Worm (Caenorhabditis elegans): ENCODE data around the gene ver-1.

Gene ver-1

DNA sequence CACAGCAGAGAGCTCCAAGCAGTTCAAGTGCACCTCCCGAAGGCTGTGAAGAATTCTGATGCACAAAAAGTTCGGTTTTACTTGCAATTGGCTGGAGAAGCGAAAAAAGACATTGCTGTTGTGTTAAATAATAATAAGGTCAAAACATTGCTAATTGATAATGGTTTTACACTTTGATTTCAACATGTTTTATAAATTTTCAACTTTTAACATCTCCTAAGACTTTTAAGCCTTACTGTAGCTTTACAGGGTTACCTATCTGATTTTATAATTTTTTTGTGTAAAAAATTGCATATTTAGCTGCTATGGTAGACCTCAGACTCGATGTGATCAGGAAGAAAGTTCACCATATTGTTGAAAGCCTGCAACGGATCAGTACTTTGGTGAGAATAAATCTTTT is 22.4 kb upstream of the ver-1 start, which contains the start of gene pals-25:
TSS of gene pals-25 (plus strand) at position 301 of the 400 bp plus-strand sequence.
- TF ChIP-seq lsy-12 (tag; optimal IDR thresholded peaks at IDR 0.05) = no peak
- TF ChIP-seq nhr-237 (tag; optimal IDR thresholded peaks at IDR 0.05) = no peak
- TF ChIP-seq hmg-11 (tag; optimal IDR thresholded peaks at IDR 0.05) = no peak
- no peak for TF ChIP-seq sea-2 (GFP tag; optimal IDR thresholded peaks at IDR 0.05)
- no peak for TF ChIP-seq elt-1 (tag; optimal IDR thresholded peaks at IDR 0.05)
- no peak for TF ChIP-seq nhr-43 (tag; optimal IDR thresholded peaks at IDR 0.05; ENCODE audit: poor library complexity, severe bottlenecking)
- TF ChIP-seq nhr-76 (tag; optimal IDR thresholded peaks at IDR 0.05) = no peak
- TF ChIP-seq unc-39 (tag; optimal IDR thresholded peaks at IDR 0.05) = no peak
- no peak for TF ChIP-seq nfya-1 (tag; optimal IDR thresholded peaks at IDR 0.05; ENCODE audit: insufficient read depth)
- no peak for TF ChIP-seq nhr-77 (tag; optimal IDR thresholded peaks at IDR 0.05)
- TF ChIP-seq fos-1 (tag; optimal IDR thresholded peaks at IDR 0.05) = no peak
- no peak for TF ChIP-seq lin-15B (tag; optimal IDR thresholded peaks at IDR 0.05)
- TF ChIP-seq skn-1 (tag; optimal IDR thresholded peaks at IDR 0.05) = no peak
- TF ChIP-seq aly-2 (tag; optimal IDR thresholded peaks at IDR 0.05) = no peak
- TF ChIP-seq R02D3.7 (tag; optimal IDR thresholded peaks at IDR 0.05) = no peak
- TF ChIP-seq ceh-9 (tag; optimal IDR thresholded peaks at IDR 0.05) = no peak
- TF ChIP-seq zag-1 (tag; optimal IDR thresholded peaks at IDR 0.05) = no peak

DNA sequence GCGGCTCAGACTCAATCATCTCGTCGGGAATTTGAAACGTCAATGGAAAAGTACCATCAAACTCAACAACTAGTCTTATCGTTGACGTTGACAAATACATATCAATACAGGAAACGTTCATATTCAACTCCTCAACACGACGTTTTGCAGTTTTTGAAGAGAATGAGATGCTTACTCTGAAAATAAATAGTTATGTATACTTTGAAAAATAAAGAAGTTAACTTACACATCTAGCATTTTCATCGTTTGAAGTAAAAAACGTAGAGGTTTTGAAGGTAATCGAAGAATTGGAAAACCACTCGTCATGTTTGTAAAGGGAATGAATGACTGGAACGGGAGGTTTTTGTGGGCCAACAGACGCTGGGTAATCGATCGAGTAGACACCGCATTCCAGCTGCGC is 15.7 kb upstream of the ver-1 start, which contains the start of gene fbxb-81:
TSS of gene fbxb-81 (minus strand) at position 314 of the 400 bp plus-strand sequence.
- TF ChIP-seq nhr-28 (tag; optimal IDR thresholded peaks at IDR 0.05) (no peak), nhr-76 (tag; optimal IDR thresholded peaks at IDR 0.05) (no peak), nhr-25 (tag; optimal IDR thresholded peaks at IDR 0.05) (no peak), zag-1 (tag; optimal IDR thresholded peaks at IDR 0.05) (no peak), R02D3.7 (tag; optimal IDR thresholded peaks at IDR 0.05) (no peak), tbx-2 (tag; optimal IDR thresholded peaks at IDR 0.05) (no peak), hmg-11 (tag; optimal IDR thresholded peaks at IDR 0.05) (no peak), sea-2 (GFP tag; optimal IDR thresholded peaks at IDR 0.05) (no peak)

DNA sequence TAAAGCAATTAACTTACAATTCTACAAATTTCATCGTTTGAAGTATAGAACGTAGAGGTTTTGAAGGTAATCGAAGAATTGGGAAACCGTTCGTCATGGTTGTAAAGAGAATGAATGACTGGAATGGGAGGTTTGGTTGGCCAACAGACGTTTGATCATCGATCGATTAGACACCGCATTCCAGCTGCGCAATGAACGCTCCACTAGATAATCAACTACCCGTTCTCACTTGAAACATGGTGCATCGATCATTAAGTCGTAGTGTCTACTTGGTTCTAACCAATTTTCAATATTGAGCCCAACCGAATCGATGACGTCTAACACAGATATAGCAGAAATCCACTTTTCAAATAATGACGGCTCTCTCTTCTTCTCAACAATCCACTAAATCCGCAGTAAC is 13.5 kb upstream of the ver-1 start, which contains the start of gene fbxb-82:
TSS of gene fbxb-82 (minus strand) at position 101 of the 400 bp plus-strand sequence.
- TF ChIP-seq ceh-28 (tag; optimal IDR thresholded peaks at IDR 0.05) (no peak), egl-5 (tag; optimal IDR thresholded peaks at IDR 0.05) (no peak), fos-1 (tag; optimal IDR thresholded peaks at IDR 0.05) (no peak), lin-39 (tag; optimal IDR thresholded peaks at IDR 0.05) (no peak), nhr-28 (tag; optimal IDR thresholded peaks at IDR 0.05) (no peak), mml-1 (tag; optimal IDR thresholded peaks at IDR 0.05) (no peak), nfya-1 (tag; optimal IDR thresholded peaks at IDR 0.05; ENCODE audit: insufficient read depth) (no peak), nhr-76 (tag; optimal IDR thresholded peaks at IDR 0.05) (no peak), nhr-237 (tag; optimal IDR thresholded peaks at IDR 0.05) (no peak), snpc-4 (tag; optimal IDR thresholded peaks at IDR 0.05) (no peak), elt-3 (tag; optimal IDR thresholded peaks at IDR 0.05) (no peak), nhr-12 (tag; optimal IDR thresholded peaks at IDR 0.05) (no peak)

ce11 chrIII:145078-145477 is 11.5 kb upstream of the ver-1 start, which contains the start of the genes T17A3.12 and fbxb-83:
Gene T17A3.12, minus strand, starts transcription at chrIII:145178.
Gene fbxb-83, minus strand, starts transcription at chrIII:145211.
- TF ChIP-seq ceh-16 (tag; optimal IDR thresholded peaks at IDR 0.05) (no peak), snpc-4 (tag; optimal IDR thresholded peaks at IDR 0.05) (no peak), unc-62 (GFP tag; optimal IDR thresholded peaks at IDR 0.05) (no peak), jun-1 (tag; optimal IDR thresholded peaks at IDR 0.05) (no peak)

DNA sequence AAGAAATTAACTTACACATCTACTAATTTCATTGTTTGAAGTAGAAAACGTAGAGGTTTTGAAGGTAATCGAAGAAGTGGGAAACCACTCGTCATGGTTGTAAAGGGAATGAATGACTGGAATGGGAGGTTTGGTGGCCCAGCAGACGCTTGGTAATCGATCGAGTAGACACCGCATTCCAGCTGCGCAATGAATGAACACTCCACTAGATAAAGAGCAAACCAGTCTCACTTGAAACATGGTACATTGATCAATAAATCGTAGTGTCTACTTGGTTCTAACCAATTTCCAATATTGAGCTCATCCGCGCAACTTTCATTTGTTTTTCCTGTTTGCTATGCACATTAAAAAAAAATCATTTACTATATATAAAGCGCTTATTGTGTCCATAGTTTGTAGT is 10.3 kb upstream of the ver-1 start, which contains the start of gene fbxb-84:
TSS of gene fbxb-84 (minus strand) at position 101 of the 400 bp plus-strand sequence.
- TF ChIP-seq daf-12 (tag; optimal IDR thresholded peaks at IDR 0.05) = no peak
- no peak for TF ChIP-seq nhr-11 (tag; optimal IDR thresholded peaks at IDR 0.05)
- no peak for TF ChIP-seq elt-3 (tag; optimal IDR thresholded peaks at IDR 0.05)
- TF ChIP-seq ceh-16 (tag; optimal IDR thresholded peaks at IDR 0.05) = no peak
- TF ChIP-seq pha-4 (tag; optimal IDR thresholded peaks at IDR 0.05) = no peak
- TF ChIP-seq nhr-67 (tag; optimal IDR thresholded peaks at IDR 0.05) = no peak
- TF ChIP-seq elt-1 (tag; optimal IDR thresholded peaks at IDR 0.05) = no peak
- no peak for TF ChIP-seq ceh-28 (tag; optimal IDR thresholded peaks at IDR 0.05)
- no peak for TF ChIP-seq pqm-1 (tag; optimal IDR thresholded peaks at IDR 0.05)
- no peak for TF ChIP-seq jun-1 (tag; optimal IDR thresholded peaks at IDR 0.05)
- TF ChIP-seq ama-1 (optimal IDR thresholded peaks at IDR 0.05) = no peak
- no peak for TF ChIP-seq fos-1 (tag; optimal IDR thresholded peaks at IDR 0.05)
- TF ChIP-seq ZK546.5 (tag; optimal IDR thresholded peaks at IDR 0.05) = no peak
- no peak for TF ChIP-seq eor-1 (tag; optimal IDR thresholded peaks at IDR 0.05)
- TF ChIP-seq ceh-9 (tag; optimal IDR thresholded peaks at IDR 0.05) = no peak
- TF ChIP-seq nhr-12 (tag; optimal IDR thresholded peaks at IDR 0.05) = no peak
